Worm (Caenorhabditis elegans): Measurements from ENCODE around the gene C16C8.17.

The C16C8.17 gene

DNA sequence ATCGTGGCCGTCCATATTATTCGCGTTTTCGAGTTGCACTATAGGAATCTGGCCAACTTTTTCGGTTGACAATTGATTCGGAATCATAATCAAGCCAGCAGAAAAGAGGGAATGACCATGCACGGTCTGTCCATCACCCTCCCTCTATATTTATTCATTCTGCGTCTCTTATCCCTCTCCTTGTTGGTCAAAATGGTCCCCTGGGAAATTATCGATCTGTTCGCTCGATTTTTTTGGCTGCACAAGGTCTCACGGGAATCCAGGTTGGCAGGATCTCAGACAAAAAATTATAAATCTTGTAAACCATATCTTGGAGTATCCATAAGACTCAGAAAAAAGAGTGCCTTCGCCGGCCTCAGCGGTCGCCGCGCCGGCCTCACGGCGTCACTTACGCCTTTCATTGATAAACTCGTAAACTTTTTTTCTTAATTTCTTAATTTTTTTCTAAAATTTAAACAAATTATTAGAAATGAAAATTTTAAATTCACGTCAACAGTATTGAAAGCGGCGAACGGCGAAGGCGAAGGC, 26.2 kb upstream of the C16C8.17 start, which contains the start of the genes F18A12.7 and F18A12.2:
TSS of gene F18A12.7 (minus strand) at position 101 of the 528 bp plus-strand sequence.
TSS of gene F18A12.2 (plus strand) at position 478 of the 528 bp plus-strand sequence.
- TF ChIP-seq nhr-11 (tag; optimal IDR thresholded peaks at IDR 0.05): no peak
- no peak for TF ChIP-seq zag-1 (tag; optimal IDR thresholded peaks at IDR 0.05)

- no peak for TF ChIP-seq Y5F2A.4 (GFP tag; optimal IDR thresholded peaks at IDR 0.05)
- TF ChIP-seq attf-4 (tag; optimal IDR thresholded peaks at IDR 0.05): no peak
- no peak for TF ChIP-seq lsy-2 (tag; optimal IDR thresholded peaks at IDR 0.05)
- TF ChIP-seq lin-29 (GFP tag; IDR thresholded peaks at IDR 0.05): no peak
- TF ChIP-seq lin-39 (tag; optimal IDR thresholded peaks at IDR 0.05): no peak
- TF ChIP-seq daf-12 (tag; optimal IDR thresholded peaks at IDR 0.05): no peak
- no peak for TF ChIP-seq T26A8.4 (GFP tag; IDR thresholded peaks at IDR 0.05)
- TF ChIP-seq dmd-9 (GFP tag; IDR thresholded peaks at IDR 0.05): no peak
These were observed 24.1 kb upstream of the C16C8.17 start, which contains the start of gene nep-6 for ce11 chrII:3416528-3416927. nep-6 (plus strand) TSS chrII:3416828.

DNA sequence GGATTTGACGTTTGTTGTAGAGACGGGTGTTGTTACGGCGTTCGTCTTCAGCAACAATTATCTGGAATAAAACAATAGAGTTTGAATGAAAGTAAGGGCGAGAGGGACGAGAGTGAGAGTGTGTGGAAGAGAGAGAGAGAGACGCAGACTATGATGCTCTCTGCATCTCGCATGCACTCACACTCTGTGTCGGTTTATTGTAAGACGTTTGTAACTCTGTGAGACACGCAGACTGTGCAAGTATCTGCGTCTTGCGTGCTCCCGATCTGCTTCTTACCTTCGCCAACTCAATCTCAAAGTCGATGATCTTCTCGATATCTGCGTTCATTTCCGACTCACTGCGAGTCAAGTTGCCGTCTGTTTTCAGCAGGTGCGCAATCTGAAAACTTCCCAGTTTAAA, 17.7 kb upstream of the C16C8.17 start:
- TF ChIP-seq ZK337.2 (GFP tag; IDR thresholded peaks at IDR 0.05) (no peak), duxl-1 (tag; optimal IDR thresholded peaks at IDR 0.05; ENCODE audit: poor library complexity) (peak; percentile 80), lin-1 (GFP tag; IDR thresholded peaks at IDR 0.05) (no peak)

- no peak for TF ChIP-seq nhr-42 (GFP tag; IDR thresholded peaks at IDR 0.05)
- TF ChIP-seq T20F7.1 (GFP tag; optimal IDR thresholded peaks at IDR 0.05): no peak
- TF ChIP-seq ceh-44 (GFP tag; IDR thresholded peaks at IDR 0.05): no peak
- TF ChIP-seq php-3 (GFP tag; IDR thresholded peaks at IDR 0.05): no peak
- no peak for TF ChIP-seq ZK546.5 (tag; optimal IDR thresholded peaks at IDR 0.05)
- TF ChIP-seq dmd-9 (GFP tag; IDR thresholded peaks at IDR 0.05): no peak
- no peak for TF ChIP-seq dpl-1 (GFP tag; optimal IDR thresholded peaks at IDR 0.05)
- TF ChIP-seq Y75B8A.6 (GFP tag; IDR thresholded peaks at IDR 0.05): no peak
- no peak for TF ChIP-seq ztf-7 (tag; optimal IDR thresholded peaks at IDR 0.05)
- TF ChIP-seq lin-15B (tag; optimal IDR thresholded peaks at IDR 0.05): no peak
- no peak for TF ChIP-seq ama-1 (optimal IDR thresholded peaks at IDR 0.05)
- no peak for TF ChIP-seq zip-11 (GFP tag; IDR thresholded peaks at IDR 0.05)
- no peak for TF ChIP-seq nhr-102 (tag; optimal IDR thresholded peaks at IDR 0.05)
These were observed 15.2 kb upstream of the C16C8.17 start, which contains the start of gene nep-11 for ce11 chrII:3425433-3425832. nep-11 (minus strand) TSS chrII:3425533.

ce11 chrII:3428158-3428704, 12.4 kb upstream of the C16C8.17 start:
- TF ChIP-seq mep-1 (tag; optimal IDR thresholded peaks at IDR 0.05): peak; percentile 46
- no peak for TF ChIP-seq vab-7 (GFP tag; IDR thresholded peaks at IDR 0.05)
- peak in 1 of 2 experiments; percentile 18 for TF ChIP-seq hif-1 (tag; optimal IDR thresholded peaks at IDR 0.05)
- TF ChIP-seq nhr-77 (tag; optimal IDR thresholded peaks at IDR 0.05): no peak
- 0 out of 2 replicates have a peak, but pooled peaks have one; percentile 20 for TF ChIP-seq egl-43 (GFP tag; IDR thresholded peaks at IDR 0.05)
- TF ChIP-seq zip-2 (tag; optimal IDR thresholded peaks at IDR 0.05): no peak
- TF ChIP-seq aha-1 (tag): peak; percentile 93
- peak; percentile 1 for TF ChIP-seq hlh-11 (tag; optimal IDR thresholded peaks at IDR 0.05)
- no peak for TF ChIP-seq nhr-102 (tag; optimal IDR thresholded peaks at IDR 0.05)
- TF ChIP-seq T20F7.1 (GFP tag; optimal IDR thresholded peaks at IDR 0.05): no peak
- peak in 1 of 2 experiments; percentile 29 for TF ChIP-seq lsy-2 (tag; optimal IDR thresholded peaks at IDR 0.05)
- TF ChIP-seq hlh-30 (tag; optimal IDR thresholded peaks at IDR 0.05; ENCODE audit: insufficient read depth): peak; percentile 69
- TF ChIP-seq lin-39 (tag; optimal IDR thresholded peaks at IDR 0.05): no peak
- TF ChIP-seq hmg-1.1 (GFP tag; IDR thresholded peaks at IDR 0.05): peak; percentile 71
- TF ChIP-seq ctbp-1 (GFP tag; IDR thresholded peaks at IDR 0.05): 0 out of 2 replicates have a peak, but pooled peaks have one; percentile 33
- peak in 1 of 2 experiments; percentile 47 for TF ChIP-seq mdl-1 (tag; optimal IDR thresholded peaks at IDR 0.05)
- no peak for TF ChIP-seq jun-1 (tag; optimal IDR thresholded peaks at IDR 0.05)
- TF ChIP-seq rbr-2 (tag; optimal IDR thresholded peaks at IDR 0.05): peak; percentile 41
- no peak for TF ChIP-seq lin-29 (GFP tag; IDR thresholded peaks at IDR 0.05)
- peak; percentile 82 for TF ChIP-seq set-16 (GFP tag; IDR thresholded peaks at IDR 0.05)
